Worm (Caenorhabditis elegans) whole organism, early embryonic: ENCODE data around the gene acdh-6.

ENCODE experiments used
- F13C5.2 ChIP-seq: sonication (generic microtip); optimal IDR thresholded peaks from 2 replicates; lab custom pipeline; 2017; ENCODE audit warnings: mild to moderate bottlenecking, missing genetic modification characterization, inconsistent platforms, missing compliant biosample characterization
- ama-1 ChIP-seq: fragments of 150-350 bp; optimal IDR thresholded peaks from 2 replicates; lab custom pipeline; 2014
- ceh-13 ChIP-seq: fragments of 200-800 bp; sonication (Bioruptor generic); optimal IDR thresholded peaks from 2 replicates; lab custom pipeline; 2018; ENCODE audit warnings: mild to moderate bottlenecking, missing genetic modification characterization, missing compliant biosample characterization
- hmbx-1 ChIP-seq: sonication (generic microtip); optimal IDR thresholded peaks from 2 replicates; lab custom pipeline; 2016; ENCODE audit warnings: mild to moderate bottlenecking, missing genetic modification characterization, missing compliant biosample characterization
- hmg-4 ChIP-seq: fragments of 200-800 bp; sonication (Bioruptor generic); optimal IDR thresholded peaks from 2 replicates; lab custom pipeline; 2018; ENCODE audit warnings: mild to moderate bottlenecking, missing genetic modification characterization, missing compliant biosample characterization
- pes-1 ChIP-seq: fragments of 200-800 bp; sonication (Bioruptor generic); IDR thresholded peaks from 2 replicates; pipeline ENCODE4 v1.3.6; 2022; ENCODE audit warnings: missing genetic modification reagents, missing genetic modification characterization, missing compliant biosample characterization
- scrt-1 ChIP-seq: fragments of 200-800 bp; sonication (Bioruptor generic); IDR thresholded peaks from 2 replicates; pipeline ENCODE4 v1.3.6; 2022; ENCODE audit warnings: missing genetic modification characterization, missing compliant biosample characterization
- tbx-11 ChIP-seq: fragments of 200-800 bp; sonication (Bioruptor generic); IDR thresholded peaks from 2 replicates; pipeline ENCODE4 v1.3.6; 2022; ENCODE audit warnings: missing genetic modification characterization, missing compliant biosample characterization
- tbx-37 ChIP-seq: fragments of 200-800 bp; sonication (Bioruptor generic); conservative IDR thresholded peaks from 2 replicates; pipeline ENCODE4 v1.3.6; 2022; ENCODE audit warnings: missing genetic modification reagents, missing genetic modification characterization, missing compliant biosample characterization

DNA sequence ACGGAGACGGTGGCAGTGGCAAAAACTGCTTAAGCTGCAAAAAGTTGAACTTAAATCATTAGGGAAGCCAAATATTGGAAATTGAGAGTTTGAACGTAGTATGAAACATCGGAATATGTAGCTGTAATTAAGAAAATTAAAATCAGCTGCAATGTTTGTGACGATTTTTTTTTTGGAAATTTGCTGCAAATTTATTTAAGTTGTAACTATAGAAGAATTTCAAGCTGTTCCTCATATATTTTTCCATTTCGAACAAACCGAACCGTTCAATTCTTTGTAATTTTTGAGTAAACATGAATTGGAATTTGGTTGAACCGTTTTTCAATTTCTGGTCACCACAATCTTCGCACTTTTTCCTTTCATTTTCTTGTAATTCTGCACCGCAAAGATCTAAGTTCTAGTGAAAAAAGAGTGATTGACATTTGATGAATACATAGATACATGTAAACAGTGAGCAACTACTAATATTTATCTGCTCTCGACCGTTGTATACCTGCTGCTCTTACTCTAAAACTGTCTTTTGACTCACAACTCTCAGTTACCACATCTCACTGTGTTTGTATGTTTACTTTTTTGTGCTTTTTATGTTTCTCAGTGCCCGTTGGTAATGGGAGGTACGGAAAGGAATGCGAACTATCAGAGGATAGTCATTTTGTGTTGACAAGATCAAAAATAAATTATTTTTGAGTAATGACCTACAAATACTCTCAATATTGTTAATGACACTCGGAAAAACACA is 39.1 kb upstream of the acdh-6 start:
- no peak for TF ChIP-seq scrt-1 (GFP tag; lab: Robert Waterston, UW)
- TF ChIP-seq F13C5.2 (tag; lab: Kevin White, UChicago), result no peak
- no peak for TF ChIP-seq hmbx-1
- no peak for TF ChIP-seq ama-1 (lab: Kevin White, UChicago)
- TF ChIP-seq tbx-37 (GFP tag; lab: Robert Waterston, UW), result no peak
- TF ChIP-seq ceh-13 (GFP tag; lab: Kevin White, UChicago), result no peak
- TF ChIP-seq hmg-4 (GFP tag; lab: Kevin White, UChicago), result no peak
- TF ChIP-seq pes-1, result no peak
- no peak for TF ChIP-seq tbx-11 (GFP tag; lab: Robert Waterston, UW)
